Worm (Caenorhabditis elegans): ENCODE measurements around the gene C33A12.4.
A peak's percentile ranks its signal among the peaks of the same experiment; 100 is the strongest.

Gene C33A12.4

DNA sequence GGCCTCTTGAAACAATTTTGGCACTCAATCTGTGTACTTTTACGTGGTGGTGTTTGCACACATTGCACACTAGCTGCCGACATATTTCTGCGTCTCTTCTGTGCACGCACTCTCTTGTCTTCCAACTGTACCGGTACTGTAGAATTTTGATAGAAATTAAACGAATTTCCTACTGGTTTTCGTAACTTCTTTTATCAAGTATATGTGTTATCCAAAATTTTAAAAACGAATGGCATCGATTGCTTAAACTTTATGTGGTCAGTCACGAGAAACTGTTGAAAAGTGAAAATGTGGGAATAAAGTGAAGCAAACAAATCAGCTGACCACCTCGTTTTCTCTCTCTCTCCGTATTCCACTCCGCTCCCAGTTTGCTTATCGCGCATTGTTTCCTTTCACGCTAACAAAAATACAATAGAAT, 3.0 kb upstream of the C33A12.4 start (continued):
- TF ChIP-seq snpc-1.3 (tag; optimal IDR thresholded peaks at IDR 0.05; ENCODE audit: insufficient read depth) (peak; percentile 58), mel-28 (tag; optimal IDR thresholded peaks at IDR 0.05; ENCODE audit: borderline replicate concordance) (no peak), mcd-1 (GFP tag; IDR thresholded peaks at IDR 0.05) (0 out of 2 replicates have a peak, but pooled peaks have one; percentile 26), snpc-1.1 (tag; optimal IDR thresholded peaks at IDR 0.05; ENCODE audit: insufficient read depth) (peak; percentile 86), let-526 (GFP tag; IDR thresholded peaks at IDR 0.05) (0 out of 2 replicates have a peak, but pooled peaks have one; percentile 26), F39B2.1 (GFP tag; IDR thresholded peaks at IDR 0.05) (no peak), madf-8 (GFP tag; conservative IDR thresholded peaks at IDR 0.05) (peak; percentile 32; the same call in 1 of the 2 replicates), bed-1 (GFP tag; IDR thresholded peaks at IDR 0.05) (no peak), tbp1 (GFP tag; optimal IDR thresholded peaks at IDR 0.05) (peak; percentile 17), let-607 (tag; optimal IDR thresholded peaks at IDR 0.05) (no peak)

DNA sequence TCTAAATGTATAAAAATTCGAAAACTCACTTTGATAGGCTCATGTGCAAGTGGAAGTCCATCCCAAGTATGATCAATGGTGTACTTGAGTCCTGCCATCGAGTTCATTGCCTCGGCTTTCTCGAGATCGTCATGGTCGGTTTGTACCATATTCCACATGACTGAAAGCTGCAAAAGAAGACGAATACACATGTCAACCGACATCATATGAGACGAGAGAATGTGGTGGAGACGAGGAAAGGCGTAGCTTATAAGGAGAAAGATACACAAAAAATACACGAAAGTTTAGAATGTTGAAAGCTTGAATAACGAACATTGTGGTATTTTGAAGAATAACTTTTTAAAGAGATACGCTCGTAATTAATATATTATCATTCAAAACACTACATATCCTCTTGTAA, 2.5 kb upstream of the C33A12.4 start, which contains the start of gene C33A12.3:
TSS of gene C33A12.3 (minus strand) at position 167 of the 400 bp plus-strand sequence.
- TF ChIP-seq hmg-1.2 (GFP tag; IDR thresholded peaks at IDR 0.05) (no peak), dpl-1 (GFP tag; optimal IDR thresholded peaks at IDR 0.05) (no peak), ekl-4 (GFP tag; IDR thresholded peaks at IDR 0.05) (no peak), sea-2 (GFP tag; IDR thresholded peaks at IDR 0.05) (no peak), die-1 (tag; optimal IDR thresholded peaks at IDR 0.05) (no peak), T07F8.4 (tag; optimal IDR thresholded peaks at IDR 0.05) (no peak), lag-1 (GFP tag; IDR thresholded peaks at IDR 0.05) (no peak), nhr-120 (GFP tag; IDR thresholded peaks at IDR 0.05) (no peak), ztf-6 (GFP tag; IDR thresholded peaks at IDR 0.05) (no peak), somi-1 (GFP tag; optimal IDR thresholded peaks at IDR 0.05) (no peak), F37B4.10 (GFP tag; IDR thresholded peaks at IDR 0.05) (no peak), bed-2 (GFP tag; IDR thresholded peaks at IDR 0.05) (no peak), madf-8 (GFP tag; conservative IDR thresholded peaks at IDR 0.05) (no peak), B0019.2 (GFP tag; conservative IDR thresholded peaks at IDR 0.05) (no peak), dox-1 (GFP tag; IDR thresholded peaks at IDR 0.05) (no peak), tbp1 (GFP tag; optimal IDR thresholded peaks at IDR 0.05) (no peak), ztf-25 (GFP tag; IDR thresholded peaks at IDR 0.05) (no peak)

DNA sequence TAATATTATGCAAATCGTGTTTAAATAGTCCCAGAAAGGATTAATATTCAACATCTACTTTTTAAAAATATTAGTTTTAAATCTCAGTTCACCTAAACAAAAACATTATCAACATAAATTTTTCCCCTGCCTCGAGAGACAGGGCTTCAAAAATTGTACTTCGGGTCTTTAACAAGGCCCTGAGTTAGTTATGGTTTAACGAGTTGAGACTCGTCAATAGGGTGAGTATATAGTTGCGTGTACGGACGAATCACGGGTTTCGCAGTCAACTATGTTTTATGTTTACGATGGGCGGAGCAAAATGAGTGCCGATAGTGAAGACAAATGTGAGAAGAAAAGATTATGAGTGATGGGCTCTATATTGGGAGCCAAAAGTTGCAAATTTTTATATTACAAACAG, 1.3 kb upstream of the C33A12.4 start:
- TF ChIP-seq ceh-27 (GFP tag; optimal IDR thresholded peaks at IDR 0.05) (no peak), pbrm-1 (GFP tag; IDR thresholded peaks at IDR 0.05) (peak; percentile 4; the same call in 1 of the 2 replicates), snpc-4 (GFP tag; optimal IDR thresholded peaks at IDR 0.05) (peak; percentile 87), snpc-4 (tag; optimal IDR thresholded peaks at IDR 0.05) (peak in 3 of 4 experiments; percentile 93 to 97 (median 96)), dox-1 (GFP tag; IDR thresholded peaks at IDR 0.05) (0 out of 2 replicates have a peak, but pooled peaks have one; percentile 10), madf-8 (GFP tag; conservative IDR thresholded peaks at IDR 0.05) (0 out of 2 replicates have a peak, but pooled peaks have one; percentile 3), snpc-1.3 (tag; optimal IDR thresholded peaks at IDR 0.05; ENCODE audit: insufficient read depth) (peak; percentile 19), snpc-3.4 (tag; optimal IDR thresholded peaks at IDR 0.05) (peak; percentile 93), B0336.3 (GFP tag; IDR thresholded peaks at IDR 0.05) (peak; percentile 53; the same call in 1 of the 2 replicates), tbp1 (GFP tag; optimal IDR thresholded peaks at IDR 0.05) (peak; percentile 47), F49E8.2 (tag; optimal IDR thresholded peaks at IDR 0.05; ENCODE audit: insufficient read depth) (no peak), lsl-1 (GFP tag; optimal IDR thresholded peaks at IDR 0.05) (peak; percentile 21), egl-18 (GFP tag; IDR thresholded peaks at IDR 0.05) (no peak), F23B12.7 (tag; optimal IDR thresholded peaks at IDR 0.05; ENCODE audit: insufficient read depth) (peak; percentile 3), snpc-1.1 (tag; optimal IDR thresholded peaks at IDR 0.05; ENCODE audit: insufficient read depth) (peak; percentile 96)

Measured in whole organism, young adult.